Fruit fly (Drosophila melanogaster) whole organism, embryonic: ENCODE results near the gene Dhpr.

Experiments
- Blimp-1 ChIP-seq: fragments of 200-800 bp; sonication (Bioruptor generic); optimal IDR thresholded peaks from 3 replicates; lab custom pipeline; 2018; ENCODE audit warnings: missing biosample characterization, missing genetic modification characterization, mild to moderate bottlenecking, moderate library complexity, missing genetic modification reagents
- CG10274 ChIP-seq: fragments of 200-800 bp; sonication (Bioruptor generic); optimal IDR thresholded peaks from 3 replicates; lab custom pipeline; 2017; ENCODE audit warnings: missing biosample characterization, mild to moderate bottlenecking, missing genetic modification characterization
- CG10979 ChIP-seq: fragments of 200-800 bp; sonication (Bioruptor generic); optimal IDR thresholded peaks from 2 replicates; lab custom pipeline; 2018; ENCODE audit warnings: missing biosample characterization, mild to moderate bottlenecking, missing genetic modification characterization, moderate library complexity
- CG11504 ChIP-seq: fragments of 200-800 bp; sonication (Bioruptor generic); optimal IDR thresholded peaks from 3 replicates; lab custom pipeline; 2019; ENCODE audit warnings: missing biosample characterization, mild to moderate bottlenecking, missing genetic modification characterization, moderate library complexity
- CG12071 ChIP-seq: fragments of 200-800 bp; sonication (Bioruptor generic); optimal IDR thresholded peaks from 3 replicates; lab custom pipeline; 2018; ENCODE audit warnings: missing biosample characterization, mild to moderate bottlenecking, missing genetic modification characterization
- CG12744 ChIP-seq: fragments of 200-800 bp; sonication (Bioruptor generic); optimal IDR thresholded peaks from 2 replicates; lab custom pipeline; 2016; ENCODE audit warnings: missing biosample characterization, missing genetic modification characterization
- CG12769 ChIP-seq: fragments of 200-800 bp; sonication (Bioruptor generic); optimal IDR thresholded peaks from 2 replicates; lab custom pipeline; 2019; ENCODE audit warnings: missing biosample characterization, mild to moderate bottlenecking, missing genetic modification characterization, moderate library complexity
- CG13775 ChIP-seq: fragments of 200-800 bp; sonication (Bioruptor generic); optimal IDR thresholded peaks from 3 replicates; lab custom pipeline; 2017; ENCODE audit warnings: missing biosample characterization, mild to moderate bottlenecking, missing genetic modification characterization
- CG14050 ChIP-seq: fragments of 200-800 bp; sonication (Bioruptor generic); IDR thresholded peaks from 3 replicates; pipeline ENCODE4 v1.3.6; 2022; ENCODE audit warnings: missing biosample characterization, missing genetic modification characterization
- CG14965 ChIP-seq: fragments of 200-800 bp; sonication (Bioruptor generic); optimal IDR thresholded peaks from 2 replicates; lab custom pipeline; 2016; ENCODE audit warnings: missing biosample characterization, missing genetic modification characterization, borderline replicate concordance
- CG15011 ChIP-seq: fragments of 200-800 bp; sonication (Bioruptor generic); optimal IDR thresholded peaks from 3 replicates; lab custom pipeline; 2018; ENCODE audit warnings: missing biosample characterization, mild to moderate bottlenecking, missing genetic modification characterization
- CG18011 ChIP-seq: fragments of 200-800 bp; sonication (Bioruptor generic); optimal IDR thresholded peaks from 2 replicates; lab custom pipeline; 2017; ENCODE audit warnings: missing biosample characterization, missing genetic modification characterization, mild to moderate bottlenecking, moderate library complexity, missing genotype
- CG18619 ChIP-seq: fragments of 200-800 bp; sonication (Bioruptor generic); optimal IDR thresholded peaks from 3 replicates; lab custom pipeline; 2017; ENCODE audit warnings: missing biosample characterization, mild to moderate bottlenecking, missing genetic modification characterization
- CG2199 ChIP-seq: fragments of 200-800 bp; sonication (Bioruptor generic); IDR thresholded peaks from 3 replicates; pipeline ENCODE4 v1.3.6; 2022; ENCODE audit warnings: missing biosample characterization, missing genetic modification characterization
- CG30403 ChIP-seq: fragments of 200-800 bp; sonication (Bioruptor generic); optimal IDR thresholded peaks from 3 replicates; lab custom pipeline; 2016; ENCODE audit warnings: missing biosample characterization, missing genetic modification characterization
- CG31388 ChIP-seq: fragments of 200-800 bp; sonication (Bioruptor generic); optimal IDR thresholded peaks from 2 replicates; lab custom pipeline; 2016; ENCODE audit warnings: missing biosample characterization, missing genetic modification characterization
- CG4730 ChIP-seq: fragments of 200-800 bp; sonication (Bioruptor generic); IDR thresholded peaks from 2 replicates; pipeline ENCODE4 v1.3.6; 2022; ENCODE audit warnings: missing biosample characterization, missing genetic modification characterization
- CG8765 ChIP-seq: fragments of 200-800 bp; sonication (Bioruptor generic); IDR thresholded peaks from 2 replicates; pipeline ENCODE4 v1.3.6; 2022; ENCODE audit warnings: missing biosample characterization, missing genetic modification characterization
- CG8924 ChIP-seq: fragments of 200-800 bp; optimal IDR thresholded peaks from 3 replicates; lab custom pipeline; 2019; ENCODE audit warnings: missing biosample characterization, mild to moderate bottlenecking, missing genetic modification characterization, moderate library complexity
- D ChIP-seq, 2 experiments: fragments of 200-800 bp in 1 of 2; fragments of >200 bp in 1 of 2; sonication (Bioruptor generic) in 1 of 2; optimal IDR thresholded peaks; 2 replicates in 1 of 2; 3 replicates in 1 of 2; lab custom pipeline; 2017; ENCODE audit warnings: mild to moderate bottlenecking in 1 of 2, missing biosample characterization in 1 of 2, missing genetic modification characterization in 1 of 2, missing genetic modification reagents in 1 of 2
- D19B ChIP-seq: fragments of 200-800 bp; sonication (Bioruptor generic); optimal IDR thresholded peaks from 2 replicates; lab custom pipeline; 2017; ENCODE audit warnings: missing biosample characterization, mild to moderate bottlenecking, missing genetic modification characterization
- Doc3 ChIP-seq: fragments of 200-800 bp; sonication (Bioruptor generic); IDR thresholded peaks from 3 replicates; pipeline ENCODE4 v1.3.6; 2022; ENCODE audit warnings: missing biosample characterization, missing genetic modification characterization; ENCODE audit not compliant: partially characterized antibody
- Eip74EF ChIP-seq, 2 experiments: fragments of 200-800 bp in 1 of 2; fragments of >200 bp in 1 of 2; sonication (Bioruptor generic) in 1 of 2; optimal IDR thresholded peaks; 2 replicates each; lab custom pipeline; 2017 to 2019; ENCODE audit warnings: missing biosample characterization in 2 of 2, missing genetic modification characterization in 2 of 2, mild to moderate bottlenecking in 1 of 2, moderate library complexity in 1 of 2
- Ets65A ChIP-seq: fragments of 200-800 bp; sonication (Bioruptor generic); peaks from one replicate; lab custom pipeline; 2016; ENCODE audit warnings: missing biosample characterization, missing genetic modification characterization
- Gug ChIP-seq: fragments of 200-800 bp; sonication (Bioruptor generic); IDR thresholded peaks from 4 replicates; pipeline ENCODE4 v1.3.6; 2022; ENCODE audit warnings: missing biosample characterization, missing genetic modification characterization
- Hr39 ChIP-seq: fragments of >200 bp; optimal IDR thresholded peaks from 2 replicates; lab custom pipeline; 2017
- Med ChIP-seq: fragments of 200-800 bp; sonication (Bioruptor generic); peaks from one replicate; lab custom pipeline; 2016; ENCODE audit warnings: missing biosample characterization, missing genetic modification characterization, mild to moderate bottlenecking, inconsistent platforms, moderate library complexity
- Sox102F ChIP-seq: fragments of 200-800 bp; sonication (Bioruptor generic); optimal IDR thresholded peaks from 2 replicates; lab custom pipeline; 2018; ENCODE audit warnings: missing biosample characterization, mild to moderate bottlenecking, missing genetic modification characterization, moderate library complexity
- Xbp1 ChIP-seq: fragments of 200-800 bp; sonication (Bioruptor generic); optimal IDR thresholded peaks from 3 replicates; lab custom pipeline; 2016; ENCODE audit warnings: missing biosample characterization, mild to moderate bottlenecking, missing genetic modification characterization
- al ChIP-seq: fragments of 200-800 bp; sonication (Bioruptor generic); IDR thresholded peaks from 2 replicates; pipeline ENCODE4 v1.3.6; 2022; ENCODE audit warnings: missing biosample characterization, missing genetic modification characterization
- ara ChIP-seq: fragments of 200-800 bp; sonication (Bioruptor generic); IDR thresholded peaks from 2 replicates; pipeline ENCODE4 v1.3.6; 2022; ENCODE audit warnings: missing biosample characterization, missing genetic modification characterization
- cas ChIP-seq: fragments of 200-800 bp; sonication (Bioruptor generic); IDR thresholded peaks from 2 replicates; pipeline ENCODE4 v1.3.6; 2022; ENCODE audit warnings: missing biosample characterization, missing genetic modification characterization
- crol ChIP-seq: fragments of 200-800 bp; sonication (Bioruptor generic); IDR thresholded peaks from 2 replicates; pipeline ENCODE4 v1.3.6; 2022; ENCODE audit warnings: missing biosample characterization, missing genetic modification characterization
- exex ChIP-seq: fragments of 200-800 bp; sonication (Bioruptor generic); optimal IDR thresholded peaks from 4 replicates; lab custom pipeline; 2018; ENCODE audit warnings: missing biosample characterization, mild to moderate bottlenecking, missing genetic modification characterization, moderate library complexity
- grau ChIP-seq: fragments of 200-800 bp; optimal IDR thresholded peaks from 3 replicates; lab custom pipeline; 2019; ENCODE audit warnings: missing biosample characterization, mild to moderate bottlenecking, missing genetic modification characterization, moderate library complexity
- grn ChIP-seq: fragments of 200-800 bp; sonication (Bioruptor generic); optimal IDR thresholded peaks from 3 replicates; lab custom pipeline; 2017; ENCODE audit warnings: missing biosample characterization, missing genetic modification characterization
- gsb ChIP-seq: fragments of 200-800 bp; sonication (Bioruptor generic); IDR thresholded peaks from 2 replicates; pipeline ENCODE4 v1.3.6; 2022; ENCODE audit warnings: missing biosample characterization, missing genetic modification characterization
- hb ChIP-seq: fragments of 200-800 bp; sonication (Bioruptor generic); IDR thresholded peaks from 3 replicates; pipeline ENCODE4 v1.3.6; 2022; ENCODE audit warnings: missing biosample characterization, missing genetic modification characterization; ENCODE audit not compliant: partially characterized antibody
- inv ChIP-seq: fragments of 200-800 bp; sonication (Bioruptor generic); IDR thresholded peaks from 2 replicates; pipeline ENCODE4 v1.3.6; 2022; ENCODE audit warnings: missing biosample characterization, missing genetic modification characterization; ENCODE audit not compliant: partially characterized antibody
- lbe ChIP-seq: fragments of 200-800 bp; sonication (Bioruptor generic); optimal IDR thresholded peaks from 2 replicates; lab custom pipeline; 2016; ENCODE audit warnings: missing biosample characterization, mild to moderate bottlenecking, missing genetic modification characterization
- nau ChIP-seq: fragments of 200-800 bp; sonication (Bioruptor generic); optimal IDR thresholded peaks from 3 replicates; lab custom pipeline; 2017; ENCODE audit warnings: missing biosample characterization, mild to moderate bottlenecking, missing genetic modification characterization, missing genetic modification reagents
- pho ChIP-seq: fragments of 200-800 bp; sonication (Bioruptor generic); optimal IDR thresholded peaks from 2 replicates; lab custom pipeline; 2016; ENCODE audit warnings: missing biosample characterization, missing genetic modification characterization
- run ChIP-seq: fragments of 200-800 bp; sonication (Bioruptor generic); optimal IDR thresholded peaks from 3 replicates; lab custom pipeline; 2018; ENCODE audit warnings: missing biosample characterization, mild to moderate bottlenecking, missing genetic modification characterization
- sisA ChIP-seq: fragments of 200-800 bp; sonication (Bioruptor generic); IDR thresholded peaks from 2 replicates; pipeline ENCODE4 v1.3.6; 2022; ENCODE audit warnings: missing biosample characterization, missing genetic modification characterization
- tio ChIP-seq: fragments of 200-800 bp; sonication (Bioruptor generic); optimal IDR thresholded peaks from 2 replicates; lab custom pipeline; 2017; ENCODE audit warnings: missing biosample characterization, missing genetic modification characterization, inconsistent platforms
- twi ChIP-seq: fragments of 200-800 bp; optimal IDR thresholded peaks from 2 replicates; lab custom pipeline; 2019; ENCODE audit warnings: missing biosample characterization, mild to moderate bottlenecking, missing genetic modification characterization, moderate library complexity
- vnd ChIP-seq: fragments of 200-800 bp; sonication (Bioruptor generic); IDR thresholded peaks from 3 replicates; pipeline ENCODE4 v1.3.6; 2022; ENCODE audit warnings: missing biosample characterization, missing genetic modification characterization; ENCODE audit not compliant: partially characterized antibody
- wdn ChIP-seq: fragments of 200-800 bp; sonication (Bioruptor generic); IDR thresholded peaks from 2 replicates; pipeline ENCODE4 v1.3.6; 2022; ENCODE audit warnings: missing biosample characterization, missing genetic modification characterization
- zfh2 ChIP-seq: fragments of 200-800 bp; sonication (Bioruptor generic); optimal IDR thresholded peaks from 2 replicates; lab custom pipeline; 2016; ENCODE audit warnings: missing biosample characterization, missing genetic modification characterization

Dhpr gene

DNA sequence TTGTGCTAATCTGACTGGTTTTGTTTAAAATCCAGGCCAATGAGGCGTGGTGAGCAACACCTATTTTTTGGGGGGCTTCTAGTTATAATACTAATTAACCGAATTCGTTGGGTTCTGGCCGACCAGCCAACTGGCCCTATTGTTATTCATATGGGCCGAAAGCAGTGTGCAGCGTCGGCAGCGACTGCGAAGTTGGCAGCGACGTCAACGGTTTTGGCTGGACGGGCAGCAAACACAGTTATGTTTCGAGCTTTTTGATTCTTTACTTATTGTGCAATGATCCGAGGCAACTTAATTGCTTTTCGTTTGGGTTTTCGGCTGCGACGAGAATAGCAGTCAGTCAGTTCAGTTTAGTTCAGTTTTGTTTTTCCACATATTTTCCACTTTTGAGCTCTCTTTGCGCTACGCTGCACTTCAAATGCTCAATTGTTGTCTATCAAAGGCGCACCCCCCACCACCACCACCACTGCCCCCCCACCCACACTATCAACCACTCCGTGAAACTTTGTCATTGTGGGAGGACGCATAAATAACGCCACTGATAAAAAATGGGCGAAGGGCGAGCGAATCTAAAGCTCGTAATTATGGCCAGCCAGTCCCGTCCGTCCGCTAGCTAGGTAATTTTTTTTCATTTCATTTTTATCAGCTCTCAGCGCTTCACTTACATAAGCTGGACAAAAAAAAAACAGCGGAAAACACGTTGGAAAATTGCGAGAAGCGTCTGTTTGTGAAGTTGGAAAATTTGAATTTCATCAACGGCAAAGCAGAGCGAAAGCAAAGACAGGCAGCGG is 8.1 kb upstream of the Dhpr start (continued):
- TF ChIP-seq CG31388 (GFP tag; lab: Kevin White, UChicago) (no peak), Ets65A (peak; percentile 39), lbe (GFP tag; lab: Kevin White, UChicago) (no peak), Blimp-1 (no peak), CG8924 (tag; lab: Kevin White, UChicago) (no peak), CG14965 (GFP tag; lab: Kevin White, UChicago) (no peak), zfh2 (GFP tag; lab: Kevin White, UChicago) (peak; percentile 2), grau (no peak), sisA (GFP tag; lab: Robert Waterston, UW) (no peak), CG10274 (no peak), nau (GFP tag; lab: Kevin White, UChicago) (no peak), wdn (GFP tag; lab: Robert Waterston, UW) (no peak), CG15011 (GFP tag; lab: Kevin White, UChicago) (no peak), gsb (GFP tag; lab: Robert Waterston, UW) (no peak), inv (GFP tag; lab: Robert Waterston, UW) (no peak), CG13775 (GFP tag; lab: Kevin White, UChicago) (peak; percentile 18), Sox102F (GFP tag; lab: Kevin White, UChicago) (peak; percentile 25), CG18619 (GFP tag; lab: Kevin White, UChicago) (peak; percentile 53), hb (GFP tag; lab: Robert Waterston, UW) (no peak), CG12071 (no peak), ara (GFP tag; lab: Robert Waterston, UW) (no peak), CG12769 (peak; percentile 42), crol (GFP tag; lab: Robert Waterston, UW) (peak; percentile 76), CG18011 (no peak), Doc3 (GFP tag; lab: Robert Waterston, UW) (no peak), D (optimal IDR thresholded peaks at IDR 0.05; lab: Kevin White, UChicago) (no peak), D (GFP tag; optimal IDR thresholded peaks at IDR 0.05; lab: Kevin White, UChicago) (no peak), CG10979 (tag; lab: Kevin White, UChicago) (no peak), D19B (GFP tag; lab: Kevin White, UChicago) (no peak), tio (GFP tag; lab: Kevin White, UChicago) (peak; percentile 53), cas (GFP tag; lab: Robert Waterston, UW) (no peak), pho (no peak), CG8765 (GFP tag; lab: Robert Waterston, UW) (no peak), Xbp1 (peak; percentile 38), grn (GFP tag; lab: Kevin White, UChicago) (no peak), vnd (GFP tag; lab: Robert Waterston, UW) (no peak), CG14050 (GFP tag; lab: Robert Waterston, UW) (no peak), CG2199 (GFP tag; lab: Robert Waterston, UW) (peak; percentile 45; the same call in 1 of the 3 replicates), CG11504 (tag; lab: Kevin White, UChicago) (peak; percentile 17), CG12744 (GFP tag; lab: Kevin White, UChicago) (no peak), Hr39 (lab: Kevin White, UChicago) (no peak), Med (GFP tag; lab: Kevin White, UChicago) (peak; percentile 67), CG4730 (GFP tag; lab: Robert Waterston, UW) (no peak), CG30403 (GFP tag; lab: Kevin White, UChicago) (peak; percentile 36), al (GFP tag; lab: Robert Waterston, UW) (no peak), exex (peak; percentile 79), run (tag; lab: Kevin White, UChicago) (no peak), Gug (no peak), Eip74EF (GFP tag; optimal IDR thresholded peaks at IDR 0.05; lab: Kevin White, UChicago) (no peak), twi (tag; lab: Kevin White, UChicago) (no peak)
